Worm (Caenorhabditis elegans): ENCODE data around the gene F23A7.4.
"Not testable (repeated sequence)": the region's sequence is repeated elsewhere in the genome, so short reads cannot be mapped to it uniquely, and the experiment has no call there.

The F23A7.4 gene

DNA sequence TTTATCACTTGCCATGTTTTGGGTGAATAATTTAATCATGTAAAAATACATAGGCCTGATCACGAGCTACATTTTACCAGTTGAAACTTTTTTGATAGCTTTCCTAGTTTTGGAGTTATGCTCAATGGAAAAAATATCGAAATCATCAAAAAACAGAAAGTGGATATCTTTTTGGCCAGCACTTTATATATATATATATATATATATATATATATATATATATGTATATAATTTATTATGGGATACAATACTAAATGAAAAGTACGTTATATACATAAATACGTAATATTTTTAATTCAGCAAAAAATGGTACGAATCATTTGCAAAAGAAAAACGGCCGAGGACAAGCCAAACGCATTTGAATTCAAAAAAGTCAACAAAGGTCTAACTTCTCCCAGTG lies 7.3 kb downstream of the F23A7.4 start, which contains the start of gene F23A7.3:
Gene F23A7.3, plus strand, starts transcription at position 301 of the 400 bp plus-strand sequence.
- not testable (repeated sequence) for TF ChIP-seq pha-4 (tag; optimal IDR thresholded peaks at IDR 0.05); fkh-10 (GFP tag; optimal IDR thresholded peaks at IDR 0.05); ztf-11 (tag; optimal IDR thresholded peaks at IDR 0.05)

DNA sequence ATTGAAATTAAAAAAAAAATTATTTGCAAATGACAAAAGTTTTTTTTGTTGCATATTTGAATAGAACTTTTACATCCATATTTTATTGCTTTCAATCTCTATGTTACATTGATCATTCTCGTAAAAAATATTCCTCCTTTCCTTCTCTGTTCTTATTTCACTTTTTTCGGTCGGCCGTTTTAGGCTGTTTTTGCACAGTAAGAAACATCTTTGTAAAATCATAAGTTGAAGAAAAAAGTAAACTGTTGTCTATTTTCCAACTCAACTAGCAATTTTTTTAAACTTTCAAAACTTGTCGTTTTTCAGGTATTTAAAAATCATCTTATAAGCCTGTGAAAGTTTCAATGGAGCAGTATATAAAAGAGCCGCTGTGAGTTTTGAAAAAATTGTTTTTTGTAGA lies 16.2 kb downstream of the F23A7.4 start, which contains the start of gene F23A7.5:
Gene F23A7.5, plus strand, starts transcription at position 301 of the 400 bp plus-strand sequence.
- TF ChIP-seq zag-1 (tag; optimal IDR thresholded peaks at IDR 0.05), result no peak
- TF ChIP-seq ama-1 (optimal IDR thresholded peaks at IDR 0.05), result no peak
- TF ChIP-seq ztf-11 (tag; optimal IDR thresholded peaks at IDR 0.05), result no peak
- TF ChIP-seq nhr-11 (tag; optimal IDR thresholded peaks at IDR 0.05), result no peak
- TF ChIP-seq ceh-9 (tag; optimal IDR thresholded peaks at IDR 0.05), result no peak
- TF ChIP-seq sea-2 (GFP tag; optimal IDR thresholded peaks at IDR 0.05), result no peak
- TF ChIP-seq elt-3 (tag; optimal IDR thresholded peaks at IDR 0.05), result no peak
- TF ChIP-seq ZK546.5 (tag; optimal IDR thresholded peaks at IDR 0.05), result no peak
- no peak for TF ChIP-seq nhr-12 (tag; optimal IDR thresholded peaks at IDR 0.05)
- TF ChIP-seq fkh-2 (tag; optimal IDR thresholded peaks at IDR 0.05), result no peak

- no peak for TF ChIP-seq nhr-25 (tag; optimal IDR thresholded peaks at IDR 0.05)
- TF ChIP-seq nhr-11 (tag; optimal IDR thresholded peaks at IDR 0.05), result no peak
- TF ChIP-seq lin-15B (tag; optimal IDR thresholded peaks at IDR 0.05), result no peak
- TF ChIP-seq ceh-9 (tag; optimal IDR thresholded peaks at IDR 0.05), result no peak
- TF ChIP-seq nhr-67 (tag; optimal IDR thresholded peaks at IDR 0.05), result no peak
- no peak for TF ChIP-seq ama-1 (optimal IDR thresholded peaks at IDR 0.05)
These were observed 28.2 kb downstream of the F23A7.4 start for ce11 chrX:16240626-16241025.

- TF ChIP-seq pqm-1 (tag; optimal IDR thresholded peaks at IDR 0.05) (no peak), nhr-28 (tag; optimal IDR thresholded peaks at IDR 0.05) (no peak), nhr-76 (tag; optimal IDR thresholded peaks at IDR 0.05) (no peak), sea-2 (GFP tag; optimal IDR thresholded peaks at IDR 0.05) (no peak), ama-1 (optimal IDR thresholded peaks at IDR 0.05) (no peak), ztf-11 (tag; optimal IDR thresholded peaks at IDR 0.05) (no peak), mdl-1 (tag; optimal IDR thresholded peaks at IDR 0.05) (no peak), nfya-1 (tag; optimal IDR thresholded peaks at IDR 0.05; ENCODE audit: insufficient read depth) (no peak), fkh-10 (GFP tag; optimal IDR thresholded peaks at IDR 0.05) (no peak), mml-1 (tag; optimal IDR thresholded peaks at IDR 0.05) (no peak), nhr-77 (tag; optimal IDR thresholded peaks at IDR 0.05) (no peak), fkh-2 (tag; optimal IDR thresholded peaks at IDR 0.05) (no peak), nhr-43 (tag; optimal IDR thresholded peaks at IDR 0.05; ENCODE audit: poor library complexity, severe bottlenecking) (no peak), skn-1 (tag; optimal IDR thresholded peaks at IDR 0.05) (no peak), unc-62 (GFP tag; optimal IDR thresholded peaks at IDR 0.05) (no peak), unc-39 (tag; optimal IDR thresholded peaks at IDR 0.05) (no peak), nhr-67 (tag; optimal IDR thresholded peaks at IDR 0.05) (no peak), pha-4 (tag; optimal IDR thresholded peaks at IDR 0.05) (no peak), ztf-4 (tag; optimal IDR thresholded peaks at IDR 0.05) (no peak)
These were observed 30.7 kb downstream of the F23A7.4 start for ce11 chrX:16243129-16243528.

- TF ChIP-seq ceh-28 (tag; optimal IDR thresholded peaks at IDR 0.05), result no peak
- no peak for TF ChIP-seq nhr-43 (tag; optimal IDR thresholded peaks at IDR 0.05; ENCODE audit: poor library complexity, severe bottlenecking)
- no peak for TF ChIP-seq nhr-12 (tag; optimal IDR thresholded peaks at IDR 0.05)
- TF ChIP-seq R02D3.7 (tag; optimal IDR thresholded peaks at IDR 0.05), result no peak
- TF ChIP-seq nfya-1 (tag; optimal IDR thresholded peaks at IDR 0.05; ENCODE audit: insufficient read depth), result no peak
- no peak for TF ChIP-seq skn-1 (tag; optimal IDR thresholded peaks at IDR 0.05)
- no peak for TF ChIP-seq zag-1 (tag; optimal IDR thresholded peaks at IDR 0.05)
- TF ChIP-seq nhr-11 (tag; optimal IDR thresholded peaks at IDR 0.05), result no peak
- TF ChIP-seq ceh-9 (tag; optimal IDR thresholded peaks at IDR 0.05), result no peak
- no peak for TF ChIP-seq ceh-16 (tag; optimal IDR thresholded peaks at IDR 0.05)
- TF ChIP-seq fkh-10 (GFP tag; optimal IDR thresholded peaks at IDR 0.05), result no peak
- TF ChIP-seq snpc-4 (tag; optimal IDR thresholded peaks at IDR 0.05), result no peak
- no peak for TF ChIP-seq lin-15B (tag; optimal IDR thresholded peaks at IDR 0.05)
- TF ChIP-seq nhr-237 (tag; optimal IDR thresholded peaks at IDR 0.05), result no peak
These were observed 32.4 kb downstream of the F23A7.4 start, which contains the start of gene W10G6.1 for ce11 chrX:16244764-16245244. Gene W10G6.1, plus strand, starts transcription at chrX:16245194.

DNA sequence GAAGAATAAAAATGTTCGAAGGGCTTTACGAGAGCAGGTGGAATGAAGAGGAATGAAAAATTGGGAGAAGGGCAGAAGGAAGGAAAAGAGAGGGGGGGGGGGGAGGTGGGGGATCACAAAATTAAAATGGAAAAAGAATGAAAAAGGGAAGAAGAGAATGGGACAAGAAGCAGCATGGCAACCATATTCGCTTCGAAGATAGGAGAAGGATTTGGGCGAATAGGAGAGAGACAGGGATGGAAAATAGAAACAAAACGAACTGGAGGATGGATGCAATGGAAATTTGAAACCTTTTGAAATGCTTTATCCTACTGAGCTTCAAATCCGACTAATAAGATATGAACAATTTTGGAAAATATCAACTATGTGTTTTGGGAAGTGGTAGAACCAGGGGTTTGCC lies 38.3 kb downstream of the F23A7.4 start, which contains the start of gene W10G6.6:
Gene W10G6.6, minus strand, starts transcription at position 101 of the 400 bp plus-strand sequence.
- TF ChIP-seq nhr-12 (tag; optimal IDR thresholded peaks at IDR 0.05) (no peak), nfya-1 (tag; optimal IDR thresholded peaks at IDR 0.05; ENCODE audit: insufficient read depth) (no peak), R02D3.7 (tag; optimal IDR thresholded peaks at IDR 0.05) (no peak), unc-62 (GFP tag; optimal IDR thresholded peaks at IDR 0.05) (no peak), zag-1 (tag; optimal IDR thresholded peaks at IDR 0.05) (no peak), nhr-43 (tag; optimal IDR thresholded peaks at IDR 0.05; ENCODE audit: poor library complexity, severe bottlenecking) (no peak), lin-15B (tag; optimal IDR thresholded peaks at IDR 0.05) (no peak), unc-39 (tag; optimal IDR thresholded peaks at IDR 0.05) (no peak), fkh-10 (GFP tag; optimal IDR thresholded peaks at IDR 0.05) (no peak), nhr-28 (tag; optimal IDR thresholded peaks at IDR 0.05) (no peak), ceh-16 (tag; optimal IDR thresholded peaks at IDR 0.05) (no peak), lsy-12 (tag; optimal IDR thresholded peaks at IDR 0.05) (no peak), nhr-23 (tag; optimal IDR thresholded peaks at IDR 0.05) (no peak)

All from whole organism, L3 larva.